Worm (Caenorhabditis elegans) whole organism, L3 larva: ENCODE data around the gene Y54G2A.18.

Experiments
- ceh-28 ChIP-seq: fragments of 150-350 bp; optimal IDR thresholded peaks from 2 replicates; lab custom pipeline; 2014; ENCODE audit warnings: missing biosample characterization, missing genetic modification reagents, missing genetic modification characterization
- ceh-82 ChIP-seq: fragments of 150-350 bp; optimal IDR thresholded peaks from 2 replicates; lab custom pipeline; 2014; ENCODE audit warnings: missing biosample characterization, missing genetic modification characterization
- elt-3 ChIP-seq, 3 experiments: fragments of 150-350 bp in 1 of 3; sonication (generic microtip) in 2 of 3; optimal IDR thresholded peaks; 2 replicates in 2 of 3; 4 replicates in 1 of 3; lab custom pipeline; 2014 to 2017; ENCODE audit warnings: missing biosample characterization in 3 of 3, missing genetic modification characterization in 3 of 3
- jun-1 ChIP-seq: fragments of 150-350 bp; optimal IDR thresholded peaks from 2 replicates; lab custom pipeline; 2014; ENCODE audit warnings: missing biosample characterization, missing genetic modification reagents, missing genetic modification characterization
- lin-39 ChIP-seq: fragments of 150-350 bp; optimal IDR thresholded peaks from 2 replicates; lab custom pipeline; 2018; ENCODE audit warnings: missing biosample characterization, missing genetic modification reagents, missing genetic modification characterization
- nhr-11 ChIP-seq: fragments of 150-350 bp; optimal IDR thresholded peaks from 2 replicates; lab custom pipeline; 2014; ENCODE audit warnings: missing biosample characterization, missing genetic modification characterization
- nhr-25 ChIP-seq: sonication (generic microtip); optimal IDR thresholded peaks from 2 replicates; lab custom pipeline; 2017; ENCODE audit warnings: missing biosample characterization, missing genetic modification characterization
- ztf-11 ChIP-seq: fragments of 150-350 bp; optimal IDR thresholded peaks from 2 replicates; lab custom pipeline; 2014; ENCODE audit warnings: missing biosample characterization, missing genetic modification characterization

- TF ChIP-seq nhr-11 (tag; lab: Kevin White, UChicago) (no peak), jun-1 (tag; lab: Kevin White, UChicago) (no peak), ceh-28 (tag; lab: Kevin White, UChicago) (no peak), elt-3 (tag; optimal IDR thresholded peaks at IDR 0.05; lab: Kevin White, UChicago) (no peak), nhr-25 (tag; lab: Kevin White, UChicago) (no peak), lin-39 (tag; lab: Kevin White, UChicago) (no peak), ceh-82 (tag; lab: Kevin White, UChicago) (no peak), ztf-11 (no peak)
Measured at ce11 chrIV:2854161-2854560, 38.1 kb downstream of the Y54G2A.18 start.
